Worm (Caenorhabditis elegans) whole organism, L4 larva: ENCODE data around the gene egl-19.

Experiments
- R02D3.7 ChIP-seq: fragments of 150-350 bp; sonication (generic microtip); optimal IDR thresholded peaks from 3 replicates; lab custom pipeline; 2014; ENCODE audit warnings: missing biosample characterization, missing genetic modification characterization
- ZK546.5 ChIP-seq, 2 experiments: sonication (generic microtip); optimal IDR thresholded peaks; 2 replicates each; lab custom pipeline; 2017; ENCODE audit warnings: missing biosample characterization in 2 of 2, missing genetic modification characterization in 2 of 2
- ama-1 ChIP-seq: fragments of 150-350 bp; optimal IDR thresholded peaks from 2 replicates; lab custom pipeline; 2014; ENCODE audit warnings: inconsistent platforms, mixed read lengths
- hlh-11 ChIP-seq: fragments of 200-800 bp; sonication (Bioruptor generic); optimal IDR thresholded peaks from 2 replicates; lab custom pipeline; 2018; ENCODE audit warnings: mild to moderate bottlenecking, missing genetic modification characterization, missing compliant biosample characterization
- lim-7 ChIP-seq: fragments of 200-800 bp; sonication (Bioruptor generic); IDR thresholded peaks from 2 replicates; pipeline ENCODE4 v1.3.6; 2022; ENCODE audit warnings: missing genetic modification characterization, missing compliant biosample characterization
- lin-39 ChIP-seq: fragments of 150-350 bp; optimal IDR thresholded peaks from 2 replicates; lab custom pipeline; 2014; ENCODE audit warnings: missing biosample characterization, missing genetic modification reagents, missing genetic modification characterization
- lsy-2 ChIP-seq, 2 experiments: fragments of 150-350 bp in 1 of 2; sonication (generic microtip) in 1 of 2; optimal IDR thresholded peaks; 2 replicates each; lab custom pipeline; 2014 to 2017; ENCODE audit warnings: missing biosample characterization in 2 of 2, missing genetic modification characterization in 2 of 2
- nhr-11 ChIP-seq: fragments of 150-350 bp; optimal IDR thresholded peaks from 2 replicates; lab custom pipeline; 2014; ENCODE audit warnings: missing biosample characterization, missing genetic modification characterization
- pha-4 ChIP-seq, 2 experiments: fragments of 150-350 bp in 1 of 2; fragments of 200-800 bp in 1 of 2; sonication (Bioruptor generic) in 1 of 2; IDR thresholded peaks in 1 of 2; optimal IDR thresholded peaks in 1 of 2; 2 replicates each; pipeline versions ENCODE4 v1.3.6 to Lab custom; 2014 to 2022; ENCODE audit warnings: missing genetic modification characterization in 2 of 2, missing genetic modification reagents in 2 of 2, missing biosample characterization in 1 of 2, missing compliant biosample characterization in 1 of 2
- pqm-1 ChIP-seq: sonication (generic microtip); optimal IDR thresholded peaks from 2 replicates; lab custom pipeline; 2017; ENCODE audit warnings: missing biosample characterization, missing genetic modification characterization
- unc-39 ChIP-seq: sonication (generic microtip); optimal IDR thresholded peaks from 2 replicates; lab custom pipeline; 2017; ENCODE audit warnings: missing biosample characterization, missing genetic modification characterization
- zfp-2 ChIP-seq: sonication (generic microtip); optimal IDR thresholded peaks from 2 replicates; lab custom pipeline; 2016; ENCODE audit warnings: mild to moderate bottlenecking, missing genetic modification characterization, missing compliant biosample characterization
- zfp-3 ChIP-seq: fragments of 200-800 bp; sonication (Bioruptor generic); conservative IDR thresholded peaks from 2 replicates; pipeline ENCODE4 v1.3.6; 2022; ENCODE audit warnings: missing genetic modification reagents, missing genetic modification characterization, missing compliant biosample characterization

- no peak for TF ChIP-seq unc-39
- TF ChIP-seq ama-1: no peak
- TF ChIP-seq lim-7 (GFP tag; lab: Robert Waterston, UW): no peak
- no peak for TF ChIP-seq pha-4 (GFP tag; IDR thresholded peaks at IDR 0.05; lab: Robert Waterston, UW)
- no peak for TF ChIP-seq pha-4 (tag; optimal IDR thresholded peaks at IDR 0.05; lab: Kevin White, UChicago)
- TF ChIP-seq R02D3.7 (tag; lab: Kevin White, UChicago): no peak
- TF ChIP-seq pqm-1 (tag; lab: Kevin White, UChicago): no peak
- TF ChIP-seq hlh-11: peak; percentile 65
- TF ChIP-seq zfp-2 (tag; lab: Kevin White, UChicago): no peak
- TF ChIP-seq lsy-2 (tag; optimal IDR thresholded peaks at IDR 0.05; lab: Kevin White, UChicago): peak; percentile 49 to 62
- TF ChIP-seq lin-39 (tag; lab: Kevin White, UChicago): no peak
- peak; percentile 67 for TF ChIP-seq nhr-11 (tag; lab: Kevin White, UChicago)
- TF ChIP-seq ZK546.5 (tag; optimal IDR thresholded peaks at IDR 0.05; lab: Kevin White, UChicago): no peak
- no peak for TF ChIP-seq zfp-3 (GFP tag; lab: Robert Waterston, UW)
Measured at ce11 chrIV:7386835-7387551, 18.4 kb upstream of the egl-19 start.
